Worm (Caenorhabditis elegans): ENCODE results near the gene sri-67.

ce11 chrV:20005724-20006132 lies 17.9 kb downstream of the sri-67 start:
- TF ChIP-seq snpc-4 (tag; optimal IDR thresholded peaks at IDR 0.05) (no peak), lsy-2 (tag; optimal IDR thresholded peaks at IDR 0.05) (peak; percentile 18), ztf-11 (tag; optimal IDR thresholded peaks at IDR 0.05) (no peak), nhr-237 (tag; optimal IDR thresholded peaks at IDR 0.05) (peak; percentile 19), nhr-76 (tag; optimal IDR thresholded peaks at IDR 0.05) (no peak), sem-2 (GFP tag; optimal IDR thresholded peaks at IDR 0.05) (no peak), mls-2 (tag; optimal IDR thresholded peaks at IDR 0.05) (no peak), unc-39 (tag; optimal IDR thresholded peaks at IDR 0.05) (peak; percentile 40), ces-1 (GFP tag; optimal IDR thresholded peaks at IDR 0.05) (peak; percentile 57), mep-1 (tag; optimal IDR thresholded peaks at IDR 0.05) (peak; percentile 50), bed-3 (GFP tag; optimal IDR thresholded peaks at IDR 0.05) (no peak)
